Worm (Caenorhabditis elegans) whole organism, midembryonic: Measurements from ENCODE around the gene slc-9B.2.
A peak's percentile ranks its signal among the peaks of the same experiment; 100 is the strongest.

Experiments used
- T22C8.4 ChIP-seq: fragments of 200-800 bp; sonication (Bioruptor generic); IDR thresholded peaks from 2 replicates; pipeline ENCODE4 v1.3.6; 2022; ENCODE audit warnings: missing genetic modification characterization, missing compliant biosample characterization
- cog-1 ChIP-seq: sonication (generic microtip); optimal IDR thresholded peaks from 2 replicates; lab custom pipeline; 2016; ENCODE audit warnings: missing genetic modification characterization, missing compliant biosample characterization
- flt-1 ChIP-seq: fragments of 200-800 bp; sonication (Bioruptor generic); IDR thresholded peaks from 2 replicates; pipeline ENCODE4 v1.3.6; 2022; ENCODE audit warnings: missing genetic modification characterization, missing compliant biosample characterization
- klf-2 ChIP-seq: fragments of 200-800 bp; sonication (Bioruptor generic); conservative IDR thresholded peaks from 2 replicates; pipeline ENCODE4 v1.3.6; 2022; ENCODE audit warnings: missing genetic modification reagents, missing genetic modification characterization, missing compliant biosample characterization
- med-1 ChIP-seq: sonication (generic microtip); optimal IDR thresholded peaks from 2 replicates; lab custom pipeline; 2017; ENCODE audit warnings: missing genetic modification characterization, mild to moderate bottlenecking, missing compliant biosample characterization, antibody characterized with exemption, missing genetic modification reagents; ENCODE audit not compliant: insufficient read depth
- ref-1 ChIP-seq: fragments of 200-800 bp; sonication (Bioruptor generic); conservative IDR thresholded peaks from 2 replicates; pipeline ENCODE4 v1.3.6; 2022; ENCODE audit warnings: missing genetic modification reagents, missing genetic modification characterization, missing compliant biosample characterization
- tab-1 ChIP-seq: fragments of 200-800 bp; sonication (Bioruptor generic); IDR thresholded peaks from 2 replicates; pipeline ENCODE4 v1.3.6; 2022; ENCODE audit warnings: missing genetic modification characterization, missing compliant biosample characterization
- ztf-23 ChIP-seq: fragments of 200-800 bp; sonication (Bioruptor generic); IDR thresholded peaks from 2 replicates; pipeline ENCODE4 v1.3.6; 2022; ENCODE audit warnings: missing genetic modification reagents, missing genetic modification characterization, missing compliant biosample characterization
- ztf-29 ChIP-seq: fragments of 200-800 bp; sonication (Bioruptor generic); IDR thresholded peaks from 2 replicates; pipeline ENCODE4 v1.3.6; 2022; ENCODE audit warnings: missing genetic modification reagents, missing genetic modification characterization, missing compliant biosample characterization

slc-9B.2 gene

DNA sequence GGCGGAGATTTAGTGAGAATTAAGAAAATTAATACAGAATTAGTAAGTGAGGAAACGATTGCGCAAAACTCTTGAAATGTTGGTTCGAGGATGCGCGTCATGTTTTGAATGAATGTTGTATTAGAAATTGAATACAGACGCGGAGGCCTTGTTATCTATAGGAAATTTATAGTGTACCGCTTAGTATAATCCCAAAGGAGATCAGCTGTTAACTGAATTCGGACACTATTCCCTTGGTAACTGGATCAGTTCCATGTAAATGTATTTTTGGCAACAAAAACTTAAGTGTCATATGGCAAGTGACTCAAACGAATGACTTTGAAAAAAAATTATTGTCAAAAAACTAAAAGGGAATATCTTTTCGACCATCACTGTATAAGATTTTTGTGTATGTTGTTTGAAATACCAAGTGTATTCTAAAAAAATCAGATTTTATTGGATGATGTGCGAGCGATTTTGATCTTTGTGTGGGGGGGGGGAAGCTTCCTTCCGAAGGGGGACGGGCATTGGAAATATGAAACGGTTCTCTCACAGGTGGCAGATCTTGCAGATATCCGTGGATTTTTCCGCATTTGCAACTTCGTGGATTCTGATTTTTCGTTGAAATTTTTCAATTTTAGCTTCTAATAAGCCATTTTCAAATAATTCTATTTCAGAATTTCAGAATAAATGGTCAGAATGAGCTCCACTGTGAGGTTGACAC is 7.7 kb downstream of the slc-9B.2 start, which contains the start of the genes W08G11.5 and W08G11.1:
TSS of gene W08G11.5 (minus strand) at position 101 of the 703 bp plus-strand sequence.
TSS of gene W08G11.1 (plus strand) at position 653 of the 703 bp plus-strand sequence.
- TF ChIP-seq tab-1, result no peak
- no peak for TF ChIP-seq T22C8.4 (GFP tag; lab: Robert Waterston, UW)
- no peak for TF ChIP-seq ztf-29 (GFP tag; lab: Robert Waterston, UW)
- TF ChIP-seq klf-2 (GFP tag; lab: Robert Waterston, UW), result no peak

DNA sequence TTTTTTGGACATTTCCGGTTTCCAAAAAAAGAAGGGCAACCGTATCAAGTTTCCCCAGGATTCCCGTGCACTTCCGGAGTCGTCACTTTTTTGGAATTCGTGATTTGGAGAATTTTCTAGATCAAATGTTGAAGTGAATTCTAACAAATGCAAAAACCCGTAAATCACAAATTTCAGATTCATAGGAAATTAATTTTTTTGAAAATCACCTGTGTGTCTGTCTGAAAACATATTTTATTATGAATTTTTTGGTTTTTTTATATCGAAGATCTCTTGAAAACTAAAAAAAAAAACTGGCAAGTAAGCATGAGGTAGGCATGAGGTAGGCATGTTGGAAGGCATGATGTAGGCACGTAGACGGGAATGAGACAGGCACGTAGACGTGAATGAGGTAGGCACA is 11.2 kb downstream of the slc-9B.2 start:
- TF ChIP-seq T22C8.4 (GFP tag; lab: Robert Waterston, UW), result no peak
- TF ChIP-seq ztf-29 (GFP tag; lab: Robert Waterston, UW), result no peak

DNA sequence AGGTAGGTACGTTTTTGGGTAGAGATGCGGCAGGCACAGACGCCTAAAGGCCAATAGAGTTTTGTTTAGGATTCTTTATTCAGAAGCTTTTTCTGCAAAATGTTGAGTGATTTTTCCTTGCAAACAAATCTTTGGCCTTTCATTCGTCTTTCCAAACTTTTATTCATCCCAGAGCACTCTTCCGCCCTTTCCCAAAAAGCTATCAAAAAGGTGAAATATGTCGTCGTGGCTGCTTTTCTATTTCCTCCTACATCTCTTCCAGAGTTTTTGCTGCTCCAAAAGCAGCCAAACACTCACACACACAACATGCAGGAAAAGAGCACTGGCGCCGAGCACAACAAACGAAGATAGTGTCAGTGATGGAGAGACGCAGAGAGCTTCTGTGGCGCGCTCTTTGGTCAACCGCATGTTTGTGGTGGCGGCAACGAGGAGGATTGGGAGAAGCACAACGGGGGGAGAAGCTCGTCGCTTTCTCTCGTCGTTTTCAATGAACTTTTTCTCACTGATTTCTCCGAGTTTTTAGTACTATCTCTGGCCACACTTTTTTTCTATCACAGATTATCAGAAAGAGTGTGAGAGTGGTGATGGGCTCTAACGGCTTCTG is 12.0 kb downstream of the slc-9B.2 start:
- TF ChIP-seq T22C8.4 (GFP tag; lab: Robert Waterston, UW) (no peak), ref-1 (GFP tag; lab: Robert Waterston, UW) (no peak), med-1 (no peak), tab-1 (no peak), ztf-29 (GFP tag; lab: Robert Waterston, UW) (no peak), cog-1 (tag; lab: Kevin White, UChicago) (no peak), ztf-23 (GFP tag; lab: Robert Waterston, UW) (no peak), klf-2 (GFP tag; lab: Robert Waterston, UW) (no peak), flt-1 (no peak)

DNA sequence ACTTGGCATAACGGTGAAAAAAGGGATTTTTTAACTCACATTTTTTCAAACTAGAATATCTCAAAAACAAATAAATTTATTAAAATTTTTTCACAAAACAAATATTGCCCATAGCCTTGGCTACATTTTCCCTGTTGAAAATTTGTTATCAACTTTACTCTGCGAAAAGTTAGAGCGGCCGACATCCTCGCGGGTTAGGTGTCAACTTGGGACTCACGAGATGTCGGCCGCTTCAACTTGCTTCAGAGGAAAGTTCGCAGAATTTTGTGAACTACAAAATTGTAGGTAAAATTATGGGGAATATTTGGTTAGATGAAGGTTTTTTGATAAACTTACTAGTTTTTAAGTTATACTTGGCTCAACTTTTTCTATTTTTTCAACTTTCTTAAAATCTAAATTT is 12.9 kb downstream of the slc-9B.2 start:
- no peak for TF ChIP-seq ztf-23 (GFP tag; lab: Robert Waterston, UW)
- TF ChIP-seq ref-1 (GFP tag; lab: Robert Waterston, UW), result no peak
- TF ChIP-seq klf-2 (GFP tag; lab: Robert Waterston, UW), result no peak
- TF ChIP-seq tab-1, result no peak
- TF ChIP-seq T22C8.4 (GFP tag; lab: Robert Waterston, UW), result no peak
- TF ChIP-seq ztf-29 (GFP tag; lab: Robert Waterston, UW), result no peak
- TF ChIP-seq cog-1 (tag; lab: Kevin White, UChicago), result no peak
- TF ChIP-seq med-1, result no peak
- TF ChIP-seq flt-1, result no peak

DNA sequence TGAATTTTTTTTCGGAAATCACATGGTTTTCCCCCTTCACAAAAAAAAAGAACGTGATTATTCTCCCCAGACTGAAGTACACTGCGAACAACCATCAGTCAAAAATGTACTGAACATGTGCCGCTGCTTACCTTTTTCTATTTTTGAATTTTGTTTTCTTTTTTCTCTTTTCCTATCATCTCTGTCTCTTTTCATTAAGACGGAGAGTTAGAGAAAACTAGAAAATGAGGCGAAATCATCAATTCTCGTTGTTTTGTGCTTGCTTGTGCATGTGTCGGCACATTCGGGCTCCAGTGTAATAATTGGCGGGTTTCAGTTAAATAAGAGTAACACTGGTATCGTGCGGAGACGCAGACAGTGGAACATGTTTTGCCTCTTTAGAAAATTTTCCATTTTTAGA is 13.4 kb downstream of the slc-9B.2 start:
- TF ChIP-seq klf-2 (GFP tag; lab: Robert Waterston, UW), result no peak
- no peak for TF ChIP-seq T22C8.4 (GFP tag; lab: Robert Waterston, UW)
- no peak for TF ChIP-seq cog-1 (tag; lab: Kevin White, UChicago)
- TF ChIP-seq ztf-29 (GFP tag; lab: Robert Waterston, UW), result no peak
- no peak for TF ChIP-seq tab-1
- TF ChIP-seq ztf-23 (GFP tag; lab: Robert Waterston, UW), result no peak
- TF ChIP-seq flt-1, result no peak
- no peak for TF ChIP-seq med-1
- TF ChIP-seq ref-1 (GFP tag; lab: Robert Waterston, UW), result no peak

DNA sequence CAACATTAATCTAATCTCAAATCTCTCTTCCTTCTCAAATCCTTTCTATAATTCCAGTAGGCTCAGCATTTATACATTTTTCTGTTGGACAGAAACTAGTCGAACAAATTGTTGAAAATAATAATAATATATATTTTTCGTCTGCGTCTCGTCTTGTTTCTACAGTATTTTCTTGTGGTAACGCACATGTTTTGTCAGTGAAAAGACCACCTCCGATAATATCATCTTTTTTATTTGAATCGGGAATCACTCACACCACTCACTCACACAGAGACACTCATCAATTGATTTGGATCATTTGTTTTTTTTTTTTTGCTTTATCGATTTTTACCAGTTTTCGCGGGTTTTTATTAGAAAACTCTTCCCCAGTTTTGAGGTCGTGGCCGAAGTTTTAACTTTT is 15.8 kb downstream of the slc-9B.2 start:
- no peak for TF ChIP-seq ztf-29 (GFP tag; lab: Robert Waterston, UW)
- TF ChIP-seq tab-1, result no peak
- TF ChIP-seq cog-1 (tag; lab: Kevin White, UChicago), result no peak
- TF ChIP-seq T22C8.4 (GFP tag; lab: Robert Waterston, UW), result no peak
- TF ChIP-seq klf-2 (GFP tag; lab: Robert Waterston, UW), result no peak
- TF ChIP-seq ref-1 (GFP tag; lab: Robert Waterston, UW), result no peak

DNA sequence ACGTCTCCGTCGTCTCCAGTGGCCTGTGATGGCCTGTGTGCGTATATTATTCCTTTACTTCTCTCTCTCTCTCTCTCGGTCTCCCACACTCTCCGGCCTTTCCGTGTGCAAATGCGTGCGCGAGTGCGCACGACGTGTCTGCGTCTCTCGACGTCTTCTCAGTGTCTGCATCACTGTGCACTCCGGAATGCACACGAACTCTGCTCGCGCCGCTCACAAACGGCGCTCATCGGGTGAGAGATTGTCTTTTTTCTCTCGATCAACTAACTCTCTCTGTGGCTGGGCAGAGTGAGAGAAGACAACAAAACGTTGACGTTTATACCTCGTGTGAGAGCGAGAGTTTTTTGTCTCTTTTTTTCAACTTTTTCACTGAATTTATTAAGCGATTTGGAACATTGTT is 17.1 kb downstream of the slc-9B.2 start:
- TF ChIP-seq tab-1, result no peak
- TF ChIP-seq flt-1, result peak; percentile 79
- TF ChIP-seq ztf-23 (GFP tag; lab: Robert Waterston, UW), result no peak
- TF ChIP-seq T22C8.4 (GFP tag; lab: Robert Waterston, UW), result no peak
- TF ChIP-seq cog-1 (tag; lab: Kevin White, UChicago), result peak; percentile 71

DNA sequence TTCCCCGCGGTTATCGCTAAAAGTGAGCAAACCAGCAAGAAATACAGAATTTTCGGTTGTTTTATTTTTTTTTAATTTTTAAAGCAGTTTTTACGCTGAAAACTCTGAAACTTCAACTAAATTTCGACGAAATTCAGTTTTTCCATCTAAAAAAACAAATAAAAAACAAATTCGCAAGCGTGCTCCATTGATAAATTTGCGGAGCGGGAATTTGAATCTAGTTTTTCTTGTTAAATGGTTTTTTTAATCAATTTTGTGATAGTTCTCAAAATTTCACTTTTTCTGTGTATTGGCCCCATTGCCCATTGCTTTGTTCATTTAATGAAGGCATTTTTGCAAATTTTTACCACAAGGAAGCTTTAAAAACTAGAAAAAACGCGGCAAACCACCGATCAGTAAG is 18.0 kb downstream of the slc-9B.2 start:
- TF ChIP-seq ztf-23 (GFP tag; lab: Robert Waterston, UW) (no peak), flt-1 (no peak), klf-2 (GFP tag; lab: Robert Waterston, UW) (no peak), T22C8.4 (GFP tag; lab: Robert Waterston, UW) (no peak), ztf-29 (GFP tag; lab: Robert Waterston, UW) (no peak), cog-1 (tag; lab: Kevin White, UChicago) (no peak), med-1 (no peak), ref-1 (GFP tag; lab: Robert Waterston, UW) (no peak), tab-1 (no peak)

DNA sequence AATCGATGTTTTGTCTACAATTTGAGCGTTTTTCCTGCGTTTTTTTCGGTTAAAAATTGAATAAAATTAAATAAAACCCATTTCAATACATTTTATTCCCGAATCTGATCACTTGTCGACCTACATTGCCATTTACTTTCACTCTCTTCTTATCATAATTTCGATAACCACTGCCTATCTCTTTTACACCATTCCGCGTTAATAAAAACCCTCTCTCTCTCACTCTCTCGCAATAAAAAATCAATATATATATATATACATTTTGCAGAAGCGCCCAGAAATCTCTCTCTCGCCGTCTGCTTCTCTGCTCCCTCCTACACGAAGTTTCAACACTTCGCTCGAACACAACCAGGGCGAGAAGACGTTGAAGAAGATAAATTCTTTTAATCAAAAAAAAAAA is 18.4 kb downstream of the slc-9B.2 start, which contains the start of gene pptr-1:
TSS of gene pptr-1 (plus strand) at position 269 of the 400 bp plus-strand sequence.
- TF ChIP-seq ztf-23 (GFP tag; lab: Robert Waterston, UW) (no peak), T22C8.4 (GFP tag; lab: Robert Waterston, UW) (peak; percentile 22; the same call in 1 of the 2 replicates)

DNA sequence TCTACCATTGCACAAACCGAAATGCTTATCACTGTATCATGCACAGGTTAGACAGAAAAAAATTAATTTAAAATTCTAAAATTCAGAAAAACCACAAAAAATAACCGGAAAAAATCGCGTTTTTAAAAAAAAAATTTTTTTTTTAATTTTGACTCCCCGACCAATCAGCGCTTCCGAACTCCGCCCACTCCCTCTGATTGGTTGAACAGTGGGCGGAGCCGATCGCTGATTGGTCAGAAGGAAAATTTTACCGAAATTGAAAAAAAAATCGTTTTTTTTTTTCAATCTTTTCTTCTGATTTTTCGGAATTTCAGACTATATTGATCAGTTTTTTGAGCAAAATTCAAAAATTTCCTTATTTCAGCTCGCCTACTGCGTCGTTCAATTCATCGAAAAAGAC is 22.5 kb downstream of the slc-9B.2 start:
- TF ChIP-seq cog-1 (tag; lab: Kevin White, UChicago), result no peak
- TF ChIP-seq ref-1 (GFP tag; lab: Robert Waterston, UW), result no peak
- TF ChIP-seq ztf-23 (GFP tag; lab: Robert Waterston, UW), result no peak
- TF ChIP-seq ztf-29 (GFP tag; lab: Robert Waterston, UW), result no peak
- no peak for TF ChIP-seq flt-1
- TF ChIP-seq T22C8.4 (GFP tag; lab: Robert Waterston, UW), result no peak
- no peak for TF ChIP-seq med-1
- no peak for TF ChIP-seq tab-1
- TF ChIP-seq klf-2 (GFP tag; lab: Robert Waterston, UW), result no peak
